Fruit fly (Drosophila melanogaster) ovary, adult (tissue): ENCODE data around the gene Mur82C.

Experiments used
- CG17801 ChIP-seq: fragments of 200-800 bp; optimal IDR thresholded peaks from 2 replicates; lab custom pipeline; 2019; ENCODE audit warnings: missing biosample characterization, mild to moderate bottlenecking, missing genetic modification characterization, moderate library complexity; ENCODE audit not compliant: partially characterized antibody

Gene Mur82C

DNA sequence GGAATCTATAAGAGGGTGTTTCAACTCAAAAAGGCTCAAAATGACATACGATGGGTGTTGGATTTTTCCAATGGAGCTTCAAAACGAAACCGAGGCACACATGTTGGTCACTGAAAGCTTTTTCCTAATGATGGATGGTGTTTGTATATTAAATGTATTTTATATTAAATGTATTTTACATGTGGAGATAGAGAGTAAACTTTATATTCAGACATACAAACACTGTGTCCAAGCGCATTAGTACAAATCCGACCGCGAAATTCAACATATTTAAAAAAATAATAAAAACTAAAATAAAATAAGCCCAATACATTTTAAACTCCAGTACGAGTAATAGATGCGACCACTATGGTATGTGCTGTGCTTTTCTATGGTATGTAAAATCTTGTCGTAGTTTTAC lies at the start of gene Mur82C:
Gene Mur82C, plus strand, starts transcription at position 301 of the 400 bp plus-strand sequence.
- no peak for TF ChIP-seq CG17801 (GFP tag; lab: Kevin White, UChicago)

DNA sequence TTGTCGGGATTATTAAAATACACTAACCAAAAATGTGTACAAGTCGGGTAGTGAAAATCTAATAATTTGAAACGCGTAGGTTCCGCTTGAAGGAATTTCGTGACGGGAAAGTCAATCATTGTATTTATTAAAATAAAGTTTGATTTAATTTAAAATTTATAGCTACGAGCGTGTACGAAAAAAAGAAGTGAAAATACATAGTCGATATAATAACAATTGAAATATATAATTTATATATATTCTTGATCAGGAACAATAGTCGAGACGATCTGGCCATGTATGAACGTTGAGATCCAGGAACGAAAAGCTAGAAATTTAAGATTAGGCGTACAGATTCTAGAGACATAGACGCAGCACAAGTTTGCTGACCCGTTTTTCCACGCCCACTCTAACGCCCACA lies 34.9 kb upstream of the Mur82C start, which contains the start of gene CG34425:
Gene CG34425, minus strand, starts transcription at position 101 of the 400 bp plus-strand sequence.
- TF ChIP-seq CG17801 (GFP tag; lab: Kevin White, UChicago): no peak

DNA sequence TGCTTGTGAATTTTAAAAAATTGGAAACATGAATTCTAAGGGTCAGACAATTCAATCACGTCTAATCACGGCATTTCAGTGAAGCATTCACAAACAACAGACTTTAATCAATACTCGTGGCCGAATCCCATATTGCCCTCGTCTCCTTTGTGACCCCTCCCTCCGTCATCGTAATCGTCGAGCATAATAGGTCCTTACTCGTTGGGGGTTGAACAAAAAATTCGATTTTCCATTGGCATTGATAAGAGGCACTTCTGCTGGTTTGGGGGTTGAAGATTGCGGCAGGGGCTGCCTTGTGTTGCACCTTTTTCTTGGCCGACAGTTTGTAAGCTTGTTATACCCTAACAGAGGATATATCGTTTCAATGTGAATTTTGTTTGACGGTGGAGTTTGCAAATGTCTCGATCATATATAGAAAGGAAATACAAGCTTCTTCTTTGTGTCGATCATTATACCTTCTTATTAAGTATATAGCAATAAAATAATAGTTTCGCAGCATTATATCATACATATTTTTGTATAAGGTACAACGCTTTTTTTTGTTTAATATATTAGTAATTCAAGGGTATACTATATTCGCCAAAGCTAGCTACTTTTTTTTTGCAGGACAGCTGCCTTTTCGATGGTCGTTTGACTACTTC lies 16.9 kb upstream of the Mur82C start:
- no peak for TF ChIP-seq CG17801 (GFP tag; lab: Kevin White, UChicago)

DNA sequence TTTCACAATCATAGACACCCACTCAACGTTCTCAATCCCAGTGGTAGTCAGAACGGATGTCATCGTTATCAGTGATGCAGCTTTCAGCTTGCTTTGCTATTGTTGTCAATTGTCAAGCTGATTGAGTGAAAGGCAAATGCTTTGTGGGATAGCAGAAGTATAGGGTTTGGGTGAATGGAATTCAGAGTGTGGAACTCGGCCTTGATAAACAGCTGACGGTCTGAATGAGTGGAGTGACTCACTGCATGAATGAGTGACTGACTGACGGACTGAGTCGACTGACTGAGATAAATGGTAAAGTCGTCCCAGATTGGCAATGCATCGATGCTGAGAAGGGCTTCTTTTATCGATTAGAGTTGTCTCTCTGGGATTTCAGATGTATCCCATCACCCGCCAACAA lies 10.2 kb upstream of the Mur82C start:
- no peak for TF ChIP-seq CG17801 (GFP tag; lab: Kevin White, UChicago)

DNA sequence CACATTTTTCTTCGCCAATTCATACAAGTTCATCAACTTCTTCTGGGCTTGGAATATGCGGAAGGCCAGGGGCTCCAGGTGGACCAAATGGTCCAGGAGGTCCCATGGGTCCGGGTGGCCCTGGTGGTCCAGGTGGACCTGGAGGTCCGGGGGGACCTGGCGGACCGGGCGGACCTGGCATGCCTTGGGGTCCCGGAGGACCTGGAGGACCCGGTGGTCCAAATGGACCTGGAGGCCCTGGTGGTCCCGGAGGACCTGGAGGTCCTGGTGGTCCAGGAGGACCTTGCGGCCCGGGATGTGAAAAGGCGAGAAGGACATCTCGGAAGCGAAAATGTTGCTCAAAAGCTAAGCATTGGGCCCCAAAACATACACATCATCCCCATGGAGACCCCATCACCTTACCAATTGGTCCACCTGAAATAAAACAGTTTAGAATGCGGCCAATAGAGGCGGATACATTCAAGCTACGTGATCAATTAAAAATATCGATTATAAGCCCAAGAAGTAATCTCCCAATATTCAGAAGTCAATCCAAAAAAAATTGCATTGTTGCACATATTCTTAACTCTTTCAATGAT lies 1.5 kb downstream of the Mur82C start:
- TF ChIP-seq CG17801 (GFP tag; lab: Kevin White, UChicago): no peak

DNA sequence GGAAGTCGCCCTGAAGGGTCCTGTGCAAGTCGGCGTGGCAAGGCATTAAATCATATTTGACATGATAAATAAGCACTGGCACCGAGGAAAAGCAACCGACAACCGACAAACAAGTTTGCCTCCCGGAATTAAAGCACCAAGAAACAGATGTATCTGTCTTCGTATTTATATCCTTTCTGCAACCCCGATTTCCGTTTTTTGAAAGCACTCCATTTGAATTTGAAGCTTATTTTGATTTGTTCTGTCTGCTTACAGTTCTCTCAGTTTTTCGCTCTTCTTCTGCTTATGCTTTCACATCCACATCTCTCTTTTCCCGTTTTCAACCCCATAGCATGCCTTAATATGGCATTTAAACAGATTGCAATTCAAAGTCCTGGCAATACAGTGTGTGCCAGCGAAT lies 12.4 kb downstream of the Mur82C start:
- no peak for TF ChIP-seq CG17801 (GFP tag; lab: Kevin White, UChicago)

DNA sequence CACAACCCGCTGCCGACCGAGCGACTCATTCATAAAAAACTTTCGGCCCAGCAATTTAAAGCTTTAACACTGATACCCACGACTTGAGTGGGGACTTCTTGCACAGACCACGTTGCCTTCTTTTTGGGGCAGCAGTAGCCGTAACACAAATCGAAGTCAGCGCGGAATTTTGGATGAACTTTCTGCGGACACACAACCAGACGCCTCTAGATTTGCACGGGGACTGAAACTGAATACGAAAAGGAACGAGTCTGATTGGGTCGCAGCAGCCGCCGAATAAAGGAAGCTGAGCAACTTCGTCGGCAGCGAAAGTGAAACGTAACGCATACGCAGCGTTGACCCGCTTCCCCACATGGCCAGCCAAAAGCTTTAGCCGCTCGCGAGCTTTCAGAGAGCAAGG lies 16.7 kb downstream of the Mur82C start, which contains the start of gene CG34357:
Gene CG34357, minus strand, starts transcription at position 206 of the 400 bp plus-strand sequence.
- TF ChIP-seq CG17801 (GFP tag; lab: Kevin White, UChicago): no peak

DNA sequence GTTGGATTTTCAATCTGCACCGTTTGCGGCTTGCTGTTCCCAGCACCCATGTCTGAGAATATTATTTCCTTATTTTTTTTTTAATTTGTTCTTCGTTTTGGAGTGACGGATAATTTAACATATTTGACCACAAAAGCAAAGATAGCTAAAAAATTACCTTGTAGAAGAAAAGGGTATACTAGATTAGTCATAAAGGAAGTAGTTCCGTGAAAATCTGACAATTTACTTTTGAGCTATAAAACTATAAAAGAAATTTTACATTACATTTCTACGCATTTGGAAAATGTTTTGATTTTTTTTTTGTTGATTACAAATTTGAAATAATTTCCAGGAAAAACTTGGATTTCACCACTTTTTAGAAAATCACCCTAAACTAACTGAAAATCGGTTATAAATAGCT lies 37.4 kb downstream of the Mur82C start, which contains the start of gene CG32945:
Gene CG32945, minus strand, starts transcription at position 101 of the 400 bp plus-strand sequence.
- no peak for TF ChIP-seq CG17801 (GFP tag; lab: Kevin White, UChicago)
